Worm (Caenorhabditis elegans) whole organism, L2 larva: Measurements from ENCODE around the gene pdl-1.
A peak's percentile ranks its signal among the peaks of the same experiment; 100 is the strongest.

ENCODE experiments used
- C34F6.9 ChIP-seq: fragments of 150-350 bp; optimal IDR thresholded peaks from 2 replicates; lab custom pipeline; 2014; ENCODE audit warnings: missing biosample characterization, missing genetic modification characterization
- F13H6.1 ChIP-seq: sonication (generic microtip); optimal IDR thresholded peaks from 2 replicates; lab custom pipeline; 2016; ENCODE audit warnings: missing genetic modification characterization, missing compliant biosample characterization
- R02D3.7 ChIP-seq: fragments of 150-350 bp; optimal IDR thresholded peaks from 2 replicates; lab custom pipeline; 2014; ENCODE audit warnings: missing biosample characterization, missing genetic modification characterization
- Y55F3AM.14 ChIP-seq: fragments of 200-800 bp; sonication (Bioruptor generic); optimal IDR thresholded peaks from 2 replicates; lab custom pipeline; 2018; ENCODE audit warnings: mild to moderate bottlenecking, missing genetic modification characterization, missing compliant biosample characterization
- ZK546.5 ChIP-seq: sonication (generic microtip); optimal IDR thresholded peaks from 2 replicates; lab custom pipeline; 2017; ENCODE audit warnings: missing biosample characterization, missing genetic modification characterization
- alr-1 ChIP-seq: fragments of 150-350 bp; optimal IDR thresholded peaks from 2 replicates; lab custom pipeline; 2014; ENCODE audit warnings: missing biosample characterization, missing genetic modification characterization
- aly-2 ChIP-seq: fragments of 150-350 bp; optimal IDR thresholded peaks from 2 replicates; lab custom pipeline; 2014; ENCODE audit warnings: missing biosample characterization, missing genetic modification characterization
- ama-1 ChIP-seq: fragments of 150-350 bp; optimal IDR thresholded peaks from 2 replicates; lab custom pipeline; 2018; ENCODE audit warnings: inconsistent platforms
- blmp-1 ChIP-seq: sonication (generic microtip); optimal IDR thresholded peaks from 2 replicates; lab custom pipeline; 2017; ENCODE audit warnings: missing genetic modification characterization, mild to moderate bottlenecking, missing compliant biosample characterization, antibody characterized with exemption, moderate library complexity; ENCODE audit not compliant: insufficient read depth
- ceh-16 ChIP-seq: fragments of 150-350 bp; optimal IDR thresholded peaks from 2 replicates; lab custom pipeline; 2014; ENCODE audit warnings: missing biosample characterization, missing genetic modification characterization
- ceh-82 ChIP-seq: fragments of 150-350 bp; optimal IDR thresholded peaks from 2 replicates; lab custom pipeline; 2014; ENCODE audit warnings: missing biosample characterization, missing genetic modification characterization
- crh-2 ChIP-seq: sonication (generic microtip); optimal IDR thresholded peaks from 2 replicates; lab custom pipeline; 2017; ENCODE audit warnings: missing biosample characterization, missing genetic modification characterization
- dmd-4 ChIP-seq: sonication (generic microtip); optimal IDR thresholded peaks from 2 replicates; lab custom pipeline; 2017; ENCODE audit warnings: missing biosample characterization, missing genetic modification characterization
- egl-27 ChIP-seq: sonication (generic microtip); optimal IDR thresholded peaks from 3 replicates; lab custom pipeline; 2017; ENCODE audit warnings: missing biosample characterization, missing genetic modification reagents, missing genetic modification characterization
- elt-1 ChIP-seq: fragments of 150-350 bp; optimal IDR thresholded peaks from 2 replicates; lab custom pipeline; 2014; ENCODE audit warnings: missing biosample characterization, missing genetic modification characterization
- elt-3 ChIP-seq: sonication (generic microtip); optimal IDR thresholded peaks from 2 replicates; lab custom pipeline; 2017; ENCODE audit warnings: missing biosample characterization, missing genetic modification characterization
- fos-1 ChIP-seq: fragments of 150-350 bp; optimal IDR thresholded peaks from 2 replicates; lab custom pipeline; 2014; ENCODE audit warnings: missing biosample characterization, missing genetic modification characterization
- gmeb-1 ChIP-seq: fragments of 150-350 bp; optimal IDR thresholded peaks from 2 replicates; lab custom pipeline; 2014; ENCODE audit warnings: missing biosample characterization, missing genetic modification characterization
- lin-11 ChIP-seq: fragments of 150-350 bp; sonication (generic microtip); optimal IDR thresholded peaks from 2 replicates; lab custom pipeline; 2014; ENCODE audit warnings: missing biosample characterization, missing genetic modification characterization, inconsistent platforms, mixed read lengths
- lin-13 ChIP-seq: fragments of 150-350 bp; optimal IDR thresholded peaks from 2 replicates; lab custom pipeline; 2014; ENCODE audit warnings: missing biosample characterization, missing genetic modification reagents, missing genetic modification characterization
- lin-39 ChIP-seq: fragments of 150-350 bp; optimal IDR thresholded peaks from 2 replicates; lab custom pipeline; 2014; ENCODE audit warnings: missing biosample characterization, missing genetic modification reagents, missing genetic modification characterization
- lsy-2 ChIP-seq, 2 experiments: fragments of 150-350 bp in 1 of 2; sonication (generic microtip) in 1 of 2; optimal IDR thresholded peaks; 2 replicates each; lab custom pipeline; 2014 to 2017; ENCODE audit warnings: missing biosample characterization in 2 of 2, missing genetic modification characterization in 2 of 2
- mab-5 ChIP-seq: fragments of 150-350 bp; optimal IDR thresholded peaks from 2 replicates; lab custom pipeline; 2014; ENCODE audit warnings: missing biosample characterization, missing genetic modification characterization
- mbf-1 ChIP-seq: sonication (generic microtip); optimal IDR thresholded peaks from 2 replicates; lab custom pipeline; 2017; ENCODE audit warnings: missing biosample characterization, missing genetic modification characterization
- mdl-1 ChIP-seq, 2 experiments: fragments of 150-350 bp in 1 of 2; sonication (generic microtip) in 1 of 2; optimal IDR thresholded peaks; 2 replicates each; lab custom pipeline; 2017; ENCODE audit warnings: missing biosample characterization in 2 of 2, missing genetic modification characterization in 2 of 2
- nhr-10 ChIP-seq: sonication (generic microtip); optimal IDR thresholded peaks from 2 replicates; lab custom pipeline; 2017; ENCODE audit warnings: missing biosample characterization, missing genetic modification characterization
- nhr-11 ChIP-seq: fragments of 150-350 bp; optimal IDR thresholded peaks from 2 replicates; lab custom pipeline; 2014; ENCODE audit warnings: missing biosample characterization, missing genetic modification characterization
- nhr-12 ChIP-seq: fragments of 150-350 bp; optimal IDR thresholded peaks from 2 replicates; lab custom pipeline; 2014; ENCODE audit warnings: missing biosample characterization, missing genetic modification characterization
- nhr-129 ChIP-seq: fragments of 150-350 bp; optimal IDR thresholded peaks from 2 replicates; lab custom pipeline; 2014; ENCODE audit warnings: missing biosample characterization, missing genetic modification characterization
- nhr-21 ChIP-seq: fragments of 150-350 bp; optimal IDR thresholded peaks from 2 replicates; lab custom pipeline; 2014; ENCODE audit warnings: missing biosample characterization, missing genetic modification characterization
- nhr-23 ChIP-seq: fragments of 150-350 bp; optimal IDR thresholded peaks from 2 replicates; lab custom pipeline; 2014; ENCODE audit warnings: missing biosample characterization, missing genetic modification reagents, missing genetic modification characterization
- nhr-237 ChIP-seq: fragments of 150-350 bp; optimal IDR thresholded peaks from 2 replicates; lab custom pipeline; 2014; ENCODE audit warnings: missing biosample characterization, missing genetic modification characterization
- nhr-25 ChIP-seq: fragments of 150-350 bp; sonication (generic microtip); optimal IDR thresholded peaks from 3 replicates; lab custom pipeline; 2014; ENCODE audit warnings: missing biosample characterization, missing genetic modification characterization
- nhr-6 ChIP-seq: fragments of 150-350 bp; optimal IDR thresholded peaks from 2 replicates; lab custom pipeline; 2014; ENCODE audit warnings: missing biosample characterization, missing genetic modification characterization
- nhr-77 ChIP-seq: fragments of 150-350 bp; optimal IDR thresholded peaks from 2 replicates; lab custom pipeline; 2014; ENCODE audit warnings: missing biosample characterization, missing genetic modification characterization
- peb-1 ChIP-seq: fragments of 150-350 bp; optimal IDR thresholded peaks from 2 replicates; lab custom pipeline; 2014; ENCODE audit warnings: missing biosample characterization, missing genetic modification characterization
- sem-4 ChIP-seq: fragments of 150-350 bp; optimal IDR thresholded peaks from 2 replicates; lab custom pipeline; 2014; ENCODE audit warnings: missing biosample characterization, missing genetic modification reagents, missing genetic modification characterization
- skn-1 ChIP-seq: sonication (generic microtip); optimal IDR thresholded peaks from 2 replicates; lab custom pipeline; 2017; ENCODE audit warnings: missing biosample characterization, missing genetic modification characterization
- sma-3 ChIP-seq: sonication (generic microtip); optimal IDR thresholded peaks from 2 replicates; lab custom pipeline; 2016; ENCODE audit warnings: missing genetic modification reagents, missing genetic modification characterization, missing compliant biosample characterization
- sma-9 ChIP-seq, 2 experiments: fragments of 150-350 bp in 1 of 2; sonication (generic microtip) in 1 of 2; optimal IDR thresholded peaks; 2 replicates each; lab custom pipeline; 2014 to 2016; ENCODE audit warnings: missing genetic modification characterization in 2 of 2, mild to moderate bottlenecking in 1 of 2, missing biosample characterization in 1 of 2, missing compliant biosample characterization in 1 of 2, missing genetic modification reagents in 1 of 2, moderate library complexity in 1 of 2
- snpc-4 ChIP-seq: fragments of 150-350 bp; optimal IDR thresholded peaks from 2 replicates; lab custom pipeline; 2014; ENCODE audit warnings: missing biosample characterization, missing genetic modification characterization
- unc-39 ChIP-seq: fragments of 150-350 bp; optimal IDR thresholded peaks from 2 replicates; lab custom pipeline; 2014; ENCODE audit warnings: missing biosample characterization, missing genetic modification characterization
- unc-55 ChIP-seq: fragments of 150-350 bp; sonication (generic microtip); optimal IDR thresholded peaks from 3 replicates; lab custom pipeline; 2014; ENCODE audit warnings: missing biosample characterization, missing genetic modification reagents, missing genetic modification characterization
- unc-62 ChIP-seq: fragments of 150-350 bp; optimal IDR thresholded peaks from 2 replicates; lab custom pipeline; 2014; ENCODE audit warnings: missing biosample characterization, missing genetic modification reagents, missing genetic modification characterization
- zag-1 ChIP-seq: fragments of 150-350 bp; optimal IDR thresholded peaks from 2 replicates; lab custom pipeline; 2014; ENCODE audit warnings: missing biosample characterization, missing genetic modification characterization
- ztf-1 ChIP-seq: fragments of 200-800 bp; sonication (Bioruptor generic); conservative IDR thresholded peaks from 2 replicates; pipeline ENCODE4 v1.3.6; 2022; ENCODE audit warnings: missing genetic modification characterization, missing compliant biosample characterization
- ztf-11 ChIP-seq: sonication (generic microtip); optimal IDR thresholded peaks from 2 replicates; lab custom pipeline; 2017; ENCODE audit warnings: missing biosample characterization, missing genetic modification characterization
- ztf-4 ChIP-seq: fragments of 150-350 bp; optimal IDR thresholded peaks from 2 replicates; lab custom pipeline; 2014; ENCODE audit warnings: missing biosample characterization, missing genetic modification characterization

Gene pdl-1

ce11 chrII:7148099-7148498, 35.5 kb upstream of the pdl-1 start, which contains the start of gene T07F8.1:
Gene T07F8.1, plus strand, starts transcription at chrII:7148399.
- TF ChIP-seq ceh-16 (tag; lab: Kevin White, UChicago) = no peak
- no peak for TF ChIP-seq ztf-4 (tag; lab: Kevin White, UChicago)
- no peak for TF ChIP-seq dmd-4 (tag; lab: Kevin White, UChicago)
- TF ChIP-seq F13H6.1 (tag; lab: Kevin White, UChicago) = no peak
- no peak for TF ChIP-seq egl-27 (tag; lab: Kevin White, UChicago)
- TF ChIP-seq fos-1 = no peak

ce11 chrII:7151969-7152631, 31.5 kb upstream of the pdl-1 start, which contains the start of gene fust-1:
Gene fust-1, plus strand, starts transcription at chrII:7152581.
- TF ChIP-seq ceh-16 (tag; lab: Kevin White, UChicago) (peak; percentile 87), snpc-4 (tag; lab: Kevin White, UChicago) (peak; percentile 80), fos-1 (peak; percentile 91), lin-39 (tag; lab: Kevin White, UChicago) (no peak), elt-3 (tag; lab: Kevin White, UChicago) (no peak), crh-2 (tag; lab: Kevin White, UChicago) (peak; percentile 95), ZK546.5 (tag; lab: Kevin White, UChicago) (peak; percentile 71), lin-13 (GFP tag; lab: Kevin White, UChicago) (peak; percentile 92), lsy-2 (tag; optimal IDR thresholded peaks at IDR 0.05; lab: Kevin White, UChicago) (peak; percentile 95 to 98), skn-1 (tag; lab: Kevin White, UChicago) (peak; percentile 91), ztf-4 (tag; lab: Kevin White, UChicago) (peak; percentile 92), ztf-11 (tag; lab: Kevin White, UChicago) (no peak), nhr-129 (tag; lab: Kevin White, UChicago) (peak; percentile 92), nhr-77 (tag; lab: Kevin White, UChicago) (peak; percentile 82), mdl-1 (tag; optimal IDR thresholded peaks at IDR 0.05; lab: Kevin White, UChicago) (peak in 1 of 2 experiments; percentile 72), egl-27 (tag; lab: Kevin White, UChicago) (peak; percentile 94), nhr-12 (tag; lab: Kevin White, UChicago) (no peak), nhr-23 (tag; lab: Kevin White, UChicago) (no peak), Y55F3AM.14 (GFP tag; lab: Kevin White, UChicago) (peak; percentile 61), blmp-1 (tag; lab: Kevin White, UChicago) (peak; percentile 56), R02D3.7 (tag; lab: Kevin White, UChicago) (peak; percentile 74), unc-62 (peak; percentile 74), nhr-6 (peak; percentile 94), gmeb-1 (peak; percentile 93), mbf-1 (tag; lab: Kevin White, UChicago) (no peak), nhr-25 (tag; lab: Kevin White, UChicago) (peak; percentile 97), sma-3 (peak; percentile 96), ztf-1 (GFP tag; lab: Robert Waterston, UW) (no peak), zag-1 (tag; lab: Kevin White, UChicago) (peak; percentile 80), nhr-11 (tag; lab: Kevin White, UChicago) (no peak), sma-9 (GFP tag; optimal IDR thresholded peaks at IDR 0.05; lab: Kevin White, UChicago) (peak; percentile 98), sma-9 (tag; optimal IDR thresholded peaks at IDR 0.05; lab: Kevin White, UChicago) (no peak), aly-2 (tag; lab: Kevin White, UChicago) (no peak), nhr-237 (peak; percentile 72), C34F6.9 (tag; lab: Kevin White, UChicago) (peak; percentile 99), lin-11 (tag; lab: Kevin White, UChicago) (peak; percentile 94), alr-1 (tag; lab: Kevin White, UChicago) (no peak), sem-4 (peak; percentile 91), ceh-82 (peak; percentile 69), unc-55 (peak; percentile 96), peb-1 (no peak), ama-1 (lab: Kevin White, UChicago) (peak; percentile 79), nhr-10 (tag; lab: Kevin White, UChicago) (peak; percentile 79), F13H6.1 (tag; lab: Kevin White, UChicago) (peak; percentile 97), dmd-4 (tag; lab: Kevin White, UChicago) (peak; percentile 67), elt-1 (tag; lab: Kevin White, UChicago) (peak; percentile 61), nhr-21 (peak; percentile 94), mab-5 (tag; lab: Kevin White, UChicago) (peak; percentile 93), unc-39 (no peak)
